Worm (Caenorhabditis elegans) whole organism, L4/young adult: ENCODE data around the gene B0218.7.
"Not testable (repeated sequence)": the region's sequence is repeated elsewhere in the genome, so short reads cannot be mapped to it uniquely, and the experiment has no call there.

Experiments used
- W03F9.2 ChIP-seq: fragments of 150-350 bp; optimal IDR thresholded peaks from 2 replicates; lab custom pipeline; 2014; ENCODE audit warnings: missing biosample characterization, missing genetic modification characterization
- dao-5 ChIP-seq: sonication (generic microtip); optimal IDR thresholded peaks from 2 replicates; lab custom pipeline; 2016; ENCODE audit warnings: missing genotype, missing genetic modification characterization, moderate library complexity, missing compliant biosample characterization
- him-1 ChIP-seq: sonication (generic microtip); optimal IDR thresholded peaks from 2 replicates; lab custom pipeline; 2016; ENCODE audit warnings: missing genotype, missing genetic modification reagents, missing genetic modification characterization, missing compliant biosample characterization

- TF ChIP-seq W03F9.2 (tag; lab: Kevin White, UChicago); him-1; dao-5 (tag; lab: Kevin White, UChicago): not testable (repeated sequence)
Observed at ce11 chrIV:8122349-8122748, 43.5 kb downstream of the B0218.7 start, which contains the start of gene erp-44.3.
